Fruit fly (Drosophila melanogaster): ENCODE measurements around the gene Ldaf1.

Ldaf1 gene

DNA sequence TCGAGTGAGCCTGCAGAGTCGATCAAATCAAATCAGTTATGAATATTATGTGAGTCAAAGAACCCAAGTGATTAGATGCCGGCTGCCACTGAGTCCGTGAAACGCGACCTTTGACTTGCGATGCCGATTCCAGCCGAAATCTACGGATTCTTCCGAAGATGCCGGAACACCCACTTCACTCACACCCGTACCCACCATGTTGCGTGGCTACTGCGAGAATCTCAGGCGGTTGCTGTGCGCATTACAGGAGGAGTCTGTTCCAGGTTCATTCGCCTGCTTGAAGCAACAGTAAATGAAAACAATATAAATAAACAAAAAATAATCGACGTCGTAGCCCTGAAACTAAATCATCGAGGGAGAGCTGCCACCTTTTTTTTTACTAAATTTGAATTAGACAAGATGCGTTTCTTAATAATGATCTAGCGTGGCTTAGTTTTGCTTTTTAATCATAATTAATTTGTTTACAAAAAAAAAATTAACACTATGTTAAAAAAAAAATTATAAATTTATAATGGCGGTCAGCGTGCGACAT, at the start of gene Ldaf1:
Gene Ldaf1, minus strand, starts transcription at position 307 of the 532 bp plus-strand sequence.
- no peak for TF ChIP-seq usp (GFP tag; optimal IDR thresholded peaks at IDR 0.05)
- TF ChIP-seq psq (optimal IDR thresholded peaks at IDR 0.05), result no peak
- TF ChIP-seq Dll (optimal IDR thresholded peaks at IDR 0.05), result no peak
- TF ChIP-seq EcR (GFP tag; optimal IDR thresholded peaks at IDR 0.05), result no peak
- no peak for TF ChIP-seq CG8478 (optimal IDR thresholded peaks at IDR 0.05)
- TF ChIP-seq pan (optimal IDR thresholded peaks at IDR 0.05), result no peak

DNA sequence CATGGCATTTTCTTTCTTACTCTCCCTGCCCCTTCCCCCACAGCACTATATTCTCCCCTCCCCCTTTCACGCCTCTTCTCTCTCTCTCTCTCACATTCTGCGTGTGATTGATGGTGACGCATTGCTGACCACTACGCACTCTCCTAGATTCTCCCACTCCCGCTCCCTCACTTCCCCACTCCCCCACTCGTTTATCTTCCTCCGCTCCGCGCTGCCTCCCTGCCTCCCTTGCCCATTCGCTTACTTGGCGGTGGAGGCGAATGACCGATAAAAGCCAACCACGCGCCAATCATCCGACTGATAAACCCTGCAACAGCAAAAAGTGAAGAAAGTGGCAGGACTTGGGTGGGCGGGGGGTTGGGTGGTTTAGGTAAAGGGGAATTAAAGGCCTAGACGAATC, 48.6 kb upstream of the Ldaf1 start:
- TF ChIP-seq EcR (GFP tag; optimal IDR thresholded peaks at IDR 0.05) (peak; percentile 85 to 95), Dll (optimal IDR thresholded peaks at IDR 0.05) (no peak)

DNA sequence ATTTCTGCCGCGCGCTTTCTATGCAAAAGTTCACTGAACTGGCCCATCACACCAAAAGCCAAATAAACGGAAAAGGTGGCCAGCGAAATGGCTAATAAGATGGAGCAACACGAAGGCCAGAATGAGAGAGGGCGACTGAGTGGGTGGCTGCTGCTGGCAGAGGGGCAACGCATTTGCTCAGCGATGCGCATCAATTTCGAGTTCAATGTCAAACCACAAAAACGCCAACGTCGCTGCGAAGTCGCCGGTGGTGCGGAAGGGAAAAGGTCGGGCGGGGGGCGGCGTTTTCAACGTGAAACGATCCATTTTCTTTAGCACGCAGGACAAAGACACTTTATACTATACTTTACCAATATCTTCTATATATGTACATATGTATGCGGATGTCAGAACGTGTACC, 47.9 kb upstream of the Ldaf1 start:
- peak; percentile 5 to 27 for TF ChIP-seq EcR (GFP tag; optimal IDR thresholded peaks at IDR 0.05)
- no peak for TF ChIP-seq CG8478 (optimal IDR thresholded peaks at IDR 0.05)

DNA sequence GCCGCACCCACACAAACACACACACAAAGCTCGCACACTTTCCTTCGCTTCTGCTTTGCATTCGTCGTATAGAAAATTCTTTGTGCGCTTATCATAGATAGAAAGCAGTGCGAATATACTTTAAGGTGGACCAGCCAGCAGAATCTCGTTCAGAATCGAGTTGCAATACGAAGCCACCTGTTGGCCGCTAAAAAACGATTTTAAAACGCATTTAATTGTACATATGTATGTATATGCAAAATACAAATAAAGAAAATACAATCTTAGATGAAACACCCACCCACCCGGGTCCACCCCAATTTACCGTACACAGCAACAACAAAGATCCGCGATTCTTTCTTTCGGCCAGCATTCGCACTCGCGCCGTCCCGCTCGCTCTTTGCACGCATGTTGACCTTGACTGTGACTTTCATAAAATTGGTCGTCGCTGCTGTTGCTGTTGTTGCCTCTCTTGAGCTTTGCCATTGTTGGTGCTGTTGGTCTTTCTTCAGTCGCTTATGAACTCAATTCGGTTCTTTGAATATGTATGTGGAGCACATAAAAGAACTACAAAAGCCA, 46.9 kb upstream of the Ldaf1 start:
- TF ChIP-seq psq (optimal IDR thresholded peaks at IDR 0.05) (no peak), usp (GFP tag; optimal IDR thresholded peaks at IDR 0.05) (no peak), CG8478 (optimal IDR thresholded peaks at IDR 0.05) (no peak), EcR (GFP tag; optimal IDR thresholded peaks at IDR 0.05) (no peak), pan (optimal IDR thresholded peaks at IDR 0.05) (no peak)

DNA sequence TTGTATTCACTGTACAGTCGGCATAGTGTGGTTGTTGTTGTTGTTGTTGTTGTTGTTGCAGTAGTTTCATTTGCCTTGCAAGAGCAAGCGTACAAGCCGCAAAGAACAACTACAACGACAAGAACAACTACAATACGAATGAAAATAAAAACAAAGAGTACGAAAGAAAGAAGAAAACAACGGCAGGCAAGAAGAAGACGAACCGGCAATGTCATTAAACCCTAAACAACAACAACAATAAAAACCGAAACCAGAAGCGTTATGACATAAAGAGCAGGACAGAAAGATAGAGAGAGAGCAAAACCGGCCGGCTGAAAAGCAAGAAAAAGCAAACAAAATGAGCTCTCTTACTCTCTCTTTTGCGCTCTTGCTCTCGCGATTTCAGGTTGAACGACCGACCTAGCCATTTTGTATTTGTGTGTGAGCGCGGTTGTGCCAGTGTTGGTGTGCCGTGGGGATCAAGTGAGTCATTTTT, 46.2 kb upstream of the Ldaf1 start:
- TF ChIP-seq CG8478 (optimal IDR thresholded peaks at IDR 0.05) (no peak), EcR (GFP tag; optimal IDR thresholded peaks at IDR 0.05) (peak; percentile 88 to 97), pan (optimal IDR thresholded peaks at IDR 0.05) (no peak), psq (optimal IDR thresholded peaks at IDR 0.05) (no peak), usp (GFP tag; optimal IDR thresholded peaks at IDR 0.05) (no peak), Dll (optimal IDR thresholded peaks at IDR 0.05) (peak; percentile 58)

DNA sequence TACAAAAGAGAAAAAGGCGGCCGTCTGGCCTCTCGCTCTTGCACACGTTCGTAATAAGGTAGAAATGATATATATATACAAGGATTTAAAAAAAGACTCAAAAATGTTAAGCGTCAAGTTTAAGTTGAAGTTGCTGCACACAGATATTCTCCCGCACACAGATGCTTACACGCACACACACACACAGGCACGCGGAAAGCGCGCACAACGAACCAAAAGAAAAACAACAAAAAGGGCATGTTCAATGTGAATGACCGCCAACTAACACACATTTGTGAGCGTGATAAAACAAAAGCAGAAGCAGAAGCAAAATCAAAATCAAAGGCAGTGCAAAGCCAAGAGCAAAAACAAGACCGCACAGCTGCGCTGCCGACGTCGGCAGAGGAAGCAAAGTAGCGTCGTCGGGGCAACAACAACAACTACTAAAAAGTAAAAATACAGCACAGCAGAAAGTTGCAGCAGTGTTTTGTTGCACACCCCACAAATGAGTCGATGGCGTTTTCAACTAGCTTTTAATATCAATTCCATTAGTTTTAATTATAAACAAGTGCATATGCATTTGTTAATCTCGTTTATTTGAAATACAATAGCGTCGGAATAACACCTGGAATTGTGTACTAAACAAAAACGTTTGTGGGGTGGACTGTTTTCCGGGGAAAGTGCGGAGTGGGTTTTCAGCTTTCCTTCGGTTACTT, 45.6 kb upstream of the Ldaf1 start:
- peak; percentile 73 to 93 for TF ChIP-seq EcR (GFP tag; optimal IDR thresholded peaks at IDR 0.05)
- no peak for TF ChIP-seq usp (GFP tag; optimal IDR thresholded peaks at IDR 0.05)
- TF ChIP-seq Dll (optimal IDR thresholded peaks at IDR 0.05), result no peak

DNA sequence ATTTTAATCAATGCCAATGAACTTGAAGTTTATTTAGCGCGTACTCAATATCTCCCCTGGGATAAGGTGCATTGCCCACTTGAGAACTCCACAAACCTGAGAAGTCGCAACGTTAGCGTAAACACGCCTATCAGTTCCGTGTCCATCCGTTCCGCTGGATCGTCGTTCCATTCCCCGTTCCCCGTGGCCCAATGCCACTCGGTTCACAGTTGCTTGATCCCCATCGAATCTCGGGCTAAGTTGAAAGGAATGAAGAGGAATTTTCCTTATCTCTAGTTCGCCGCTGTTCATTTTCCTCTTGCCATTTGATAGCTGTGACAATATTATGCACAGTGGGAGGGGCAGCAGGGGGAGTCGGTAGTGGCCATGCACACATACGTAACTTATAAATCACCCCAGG, 43.5 kb upstream of the Ldaf1 start:
- TF ChIP-seq usp (GFP tag; optimal IDR thresholded peaks at IDR 0.05) (no peak), CG8478 (optimal IDR thresholded peaks at IDR 0.05) (no peak), pan (optimal IDR thresholded peaks at IDR 0.05) (no peak), Dll (optimal IDR thresholded peaks at IDR 0.05) (no peak), psq (optimal IDR thresholded peaks at IDR 0.05) (no peak), EcR (GFP tag; optimal IDR thresholded peaks at IDR 0.05) (peak; percentile 83 to 88)

DNA sequence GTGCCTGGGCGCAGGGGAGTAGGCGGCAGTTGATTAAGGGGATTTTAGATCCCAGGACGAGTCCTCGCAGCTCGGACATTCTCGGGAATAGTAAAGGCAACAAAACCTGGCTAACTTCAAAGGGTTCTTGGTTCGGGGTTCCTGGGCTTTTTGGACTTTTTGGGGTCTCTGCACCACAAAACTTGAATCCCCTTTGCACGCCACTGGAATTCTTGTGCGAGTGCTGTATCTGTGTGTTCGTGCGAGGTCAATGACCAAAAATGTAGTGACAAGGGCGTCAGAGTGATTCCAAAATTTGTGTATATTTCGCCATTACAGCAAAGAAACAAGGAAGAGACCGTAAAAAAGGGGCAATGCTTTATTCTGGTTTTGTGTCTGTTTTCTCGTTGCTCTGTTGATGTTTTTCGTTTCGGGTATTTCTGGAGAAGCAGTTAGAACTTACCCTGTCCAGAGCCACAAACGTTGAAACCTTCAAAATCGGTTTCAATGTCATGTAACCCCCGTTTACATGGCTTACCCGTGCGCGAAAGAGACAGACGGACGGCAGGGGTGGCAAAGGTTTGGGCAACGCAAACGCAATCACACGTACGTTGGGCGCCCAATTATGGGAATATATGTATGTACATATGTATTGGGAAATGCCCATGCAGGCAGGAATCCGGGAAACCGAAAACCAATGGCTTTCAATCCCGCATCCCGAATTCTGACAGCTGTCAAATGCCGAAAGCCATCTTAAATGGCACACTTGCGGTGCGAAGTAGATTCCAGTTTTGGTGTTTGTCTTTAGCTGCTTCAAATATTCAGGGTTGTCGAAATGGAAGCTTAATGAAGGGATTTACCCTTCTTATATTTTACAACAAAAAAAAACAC, 42.8 kb upstream of the Ldaf1 start:
- TF ChIP-seq EcR (GFP tag; optimal IDR thresholded peaks at IDR 0.05), result peak; percentile 53 to 70
- TF ChIP-seq usp (GFP tag; optimal IDR thresholded peaks at IDR 0.05), result no peak
- no peak for TF ChIP-seq Dll (optimal IDR thresholded peaks at IDR 0.05)

DNA sequence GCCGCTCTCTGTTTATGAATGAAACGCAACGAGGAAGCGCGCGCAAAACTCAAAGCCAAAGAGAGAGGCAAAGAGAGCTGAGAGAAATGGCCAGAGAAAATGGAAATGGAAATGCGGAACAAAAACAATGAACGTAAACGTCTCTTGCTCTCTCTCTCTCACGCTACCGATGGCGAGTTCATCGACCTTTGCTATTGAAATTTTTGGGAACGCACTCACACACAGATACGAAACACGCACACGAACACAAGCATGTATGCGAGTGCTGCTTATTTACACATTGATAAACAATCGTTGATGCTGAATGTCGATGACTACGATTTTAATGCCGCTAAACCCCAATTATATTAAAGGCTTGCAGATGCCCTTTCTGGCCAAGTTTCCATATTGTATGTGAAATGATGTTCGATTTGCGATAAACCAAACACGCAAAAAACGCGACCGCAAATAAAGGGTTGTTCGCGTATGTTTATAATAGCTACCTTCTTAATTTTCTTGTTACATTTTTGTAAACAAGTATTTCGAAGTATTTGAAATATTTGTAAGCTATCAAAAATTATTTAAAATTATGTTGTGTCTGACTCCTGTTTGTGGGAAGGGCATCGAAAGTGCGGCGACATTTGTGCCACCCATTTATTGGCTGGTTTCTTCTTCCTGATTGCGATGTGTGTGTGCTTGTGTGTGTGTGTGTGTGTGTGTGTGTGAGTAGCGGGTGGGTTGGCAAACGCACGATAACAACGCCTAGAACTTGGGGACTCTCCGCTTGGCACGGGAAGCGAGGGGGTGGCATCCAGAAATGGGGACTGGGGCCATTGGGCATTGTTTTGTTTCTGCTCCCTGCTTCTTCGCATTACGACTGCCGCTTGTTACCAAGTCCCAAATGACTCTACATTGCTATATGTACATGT, 41.9 kb upstream of the Ldaf1 start:
- TF ChIP-seq CG8478 (optimal IDR thresholded peaks at IDR 0.05), result peak; percentile 2
- no peak for TF ChIP-seq psq (optimal IDR thresholded peaks at IDR 0.05)
- no peak for TF ChIP-seq pan (optimal IDR thresholded peaks at IDR 0.05)
- peak; percentile 89 to 94 for TF ChIP-seq EcR (GFP tag; optimal IDR thresholded peaks at IDR 0.05)
- no peak for TF ChIP-seq usp (GFP tag; optimal IDR thresholded peaks at IDR 0.05)
- TF ChIP-seq Dll (optimal IDR thresholded peaks at IDR 0.05), result peak; percentile 69

DNA sequence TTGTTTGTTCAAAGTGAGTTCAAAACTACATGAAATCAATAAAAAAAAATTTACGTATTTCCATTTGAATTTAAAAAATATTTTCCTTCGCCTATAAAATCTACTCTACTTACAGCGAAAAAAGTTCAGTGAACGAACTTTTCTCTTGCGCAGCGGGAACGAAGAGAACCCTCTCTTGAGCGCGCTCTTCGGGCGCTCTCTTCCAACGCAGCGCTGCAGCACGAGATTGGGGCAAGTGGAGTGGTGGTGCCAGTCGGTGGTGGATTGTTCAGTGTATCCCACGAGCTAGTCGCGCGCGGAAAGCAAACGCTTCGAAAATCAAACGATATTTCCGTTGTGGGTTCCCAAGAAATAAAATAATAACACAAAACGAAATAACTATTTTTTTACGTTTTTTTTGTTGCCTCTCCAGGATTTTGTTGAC, 40.0 kb upstream of the Ldaf1 start, which contains the start of gene Hr4:
Gene Hr4, plus strand, starts transcription at position 272 of the 424 bp plus-strand sequence.
- TF ChIP-seq EcR (GFP tag; optimal IDR thresholded peaks at IDR 0.05) (peak; percentile 53 to 92), usp (GFP tag; optimal IDR thresholded peaks at IDR 0.05) (no peak), Dll (optimal IDR thresholded peaks at IDR 0.05) (peak; percentile 24)

DNA sequence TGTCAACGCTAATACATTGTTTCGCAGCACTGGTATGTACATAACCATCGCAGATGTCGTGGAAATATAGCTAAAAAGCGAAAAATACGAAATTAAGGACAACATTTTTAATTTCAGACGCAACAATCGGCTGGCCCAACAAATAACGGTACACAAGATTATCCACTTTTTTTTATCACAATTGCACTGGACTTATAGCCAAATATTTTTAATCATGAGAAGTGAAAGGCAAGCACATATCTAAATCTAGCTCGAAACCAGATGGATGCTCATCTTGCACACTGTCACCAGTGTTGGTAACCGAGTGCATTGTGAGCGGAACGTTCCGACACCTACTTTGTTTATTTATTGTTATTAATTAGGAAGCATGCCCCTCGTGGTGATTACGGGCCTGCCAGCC, 38.3 kb upstream of the Ldaf1 start, which contains the start of the genes CG3857 and CG3587:
Gene CG3857, minus strand, starts transcription at position 21 of the 400 bp plus-strand sequence.
Gene CG3587, plus strand, starts transcription at position 288 of the 400 bp plus-strand sequence.
- TF ChIP-seq CG8478 (optimal IDR thresholded peaks at IDR 0.05), result no peak
- no peak for TF ChIP-seq pan (optimal IDR thresholded peaks at IDR 0.05)
- TF ChIP-seq usp (GFP tag; optimal IDR thresholded peaks at IDR 0.05), result no peak
- TF ChIP-seq Dll (optimal IDR thresholded peaks at IDR 0.05), result no peak
- no peak for TF ChIP-seq EcR (GFP tag; optimal IDR thresholded peaks at IDR 0.05)
- TF ChIP-seq psq (optimal IDR thresholded peaks at IDR 0.05), result no peak
